Worm (Caenorhabditis elegans) whole organism, L3 larva: Measurements from ENCODE around the gene zipt-7.2.

ENCODE experiments used
- elt-2 ChIP-seq: sonication (generic microtip); optimal IDR thresholded peaks from 2 replicates; lab custom pipeline; 2016; ENCODE audit warnings: missing genetic modification reagents, mild to moderate bottlenecking, missing genetic modification characterization, missing compliant biosample characterization
- unc-39 ChIP-seq: sonication (generic microtip); optimal IDR thresholded peaks from 4 replicates; lab custom pipeline; 2017; ENCODE audit warnings: missing biosample characterization, missing genetic modification characterization

ce11 chrX:15552024-15552769 lies 44.5 kb upstream of the zipt-7.2 start:
- TF ChIP-seq unc-39 (tag; lab: Kevin White, UChicago) (no peak), elt-2 (tag; lab: Kevin White, UChicago) (no peak)
